Worm (Caenorhabditis elegans) whole organism, L2 larva: Measurements from ENCODE around the gene klc-2.

Experiments used
- C34F6.9 ChIP-seq: fragments of 150-350 bp; optimal IDR thresholded peaks from 2 replicates; lab custom pipeline; 2014; ENCODE audit warnings: missing biosample characterization, missing genetic modification characterization
- F13H6.1 ChIP-seq: sonication (generic microtip); optimal IDR thresholded peaks from 2 replicates; lab custom pipeline; 2016; ENCODE audit warnings: missing genetic modification characterization, missing compliant biosample characterization
- R02D3.7 ChIP-seq: fragments of 150-350 bp; optimal IDR thresholded peaks from 2 replicates; lab custom pipeline; 2014; ENCODE audit warnings: missing biosample characterization, missing genetic modification characterization
- ZK546.5 ChIP-seq: sonication (generic microtip); optimal IDR thresholded peaks from 2 replicates; lab custom pipeline; 2017; ENCODE audit warnings: missing biosample characterization, missing genetic modification characterization
- aly-2 ChIP-seq: fragments of 150-350 bp; optimal IDR thresholded peaks from 2 replicates; lab custom pipeline; 2014; ENCODE audit warnings: missing biosample characterization, missing genetic modification characterization
- ama-1 ChIP-seq: fragments of 150-350 bp; optimal IDR thresholded peaks from 2 replicates; lab custom pipeline; 2018; ENCODE audit warnings: inconsistent platforms
- blmp-1 ChIP-seq: sonication (generic microtip); optimal IDR thresholded peaks from 2 replicates; lab custom pipeline; 2017; ENCODE audit warnings: missing genetic modification characterization, mild to moderate bottlenecking, missing compliant biosample characterization, antibody characterized with exemption, moderate library complexity; ENCODE audit not compliant: insufficient read depth
- ceh-16 ChIP-seq: fragments of 150-350 bp; optimal IDR thresholded peaks from 2 replicates; lab custom pipeline; 2014; ENCODE audit warnings: missing biosample characterization, missing genetic modification characterization
- ceh-82 ChIP-seq: fragments of 150-350 bp; optimal IDR thresholded peaks from 2 replicates; lab custom pipeline; 2014; ENCODE audit warnings: missing biosample characterization, missing genetic modification characterization
- crh-2 ChIP-seq: sonication (generic microtip); optimal IDR thresholded peaks from 2 replicates; lab custom pipeline; 2017; ENCODE audit warnings: missing biosample characterization, missing genetic modification characterization
- dmd-4 ChIP-seq: sonication (generic microtip); optimal IDR thresholded peaks from 2 replicates; lab custom pipeline; 2017; ENCODE audit warnings: missing biosample characterization, missing genetic modification characterization
- elt-3 ChIP-seq: sonication (generic microtip); optimal IDR thresholded peaks from 2 replicates; lab custom pipeline; 2017; ENCODE audit warnings: missing biosample characterization, missing genetic modification characterization
- fos-1 ChIP-seq: fragments of 150-350 bp; optimal IDR thresholded peaks from 2 replicates; lab custom pipeline; 2014; ENCODE audit warnings: missing biosample characterization, missing genetic modification characterization
- gmeb-1 ChIP-seq: fragments of 150-350 bp; optimal IDR thresholded peaks from 2 replicates; lab custom pipeline; 2014; ENCODE audit warnings: missing biosample characterization, missing genetic modification characterization
- lin-13 ChIP-seq: fragments of 150-350 bp; optimal IDR thresholded peaks from 2 replicates; lab custom pipeline; 2014; ENCODE audit warnings: missing biosample characterization, missing genetic modification reagents, missing genetic modification characterization
- lin-39 ChIP-seq: fragments of 150-350 bp; optimal IDR thresholded peaks from 2 replicates; lab custom pipeline; 2014; ENCODE audit warnings: missing biosample characterization, missing genetic modification reagents, missing genetic modification characterization
- lsy-2 ChIP-seq, 2 experiments: fragments of 150-350 bp in 1 of 2; sonication (generic microtip) in 1 of 2; optimal IDR thresholded peaks; 2 replicates each; lab custom pipeline; 2014 to 2017; ENCODE audit warnings: missing biosample characterization in 2 of 2, missing genetic modification characterization in 2 of 2
- mab-5 ChIP-seq: fragments of 150-350 bp; optimal IDR thresholded peaks from 2 replicates; lab custom pipeline; 2014; ENCODE audit warnings: missing biosample characterization, missing genetic modification characterization
- mbf-1 ChIP-seq: sonication (generic microtip); optimal IDR thresholded peaks from 2 replicates; lab custom pipeline; 2017; ENCODE audit warnings: missing biosample characterization, missing genetic modification characterization
- mdl-1 ChIP-seq, 2 experiments: fragments of 150-350 bp in 1 of 2; sonication (generic microtip) in 1 of 2; optimal IDR thresholded peaks; 2 replicates each; lab custom pipeline; 2017; ENCODE audit warnings: missing biosample characterization in 2 of 2, missing genetic modification characterization in 2 of 2
- nhr-10 ChIP-seq: sonication (generic microtip); optimal IDR thresholded peaks from 2 replicates; lab custom pipeline; 2017; ENCODE audit warnings: missing biosample characterization, missing genetic modification characterization
- nhr-11 ChIP-seq: fragments of 150-350 bp; optimal IDR thresholded peaks from 2 replicates; lab custom pipeline; 2014; ENCODE audit warnings: missing biosample characterization, missing genetic modification characterization
- nhr-12 ChIP-seq: fragments of 150-350 bp; optimal IDR thresholded peaks from 2 replicates; lab custom pipeline; 2014; ENCODE audit warnings: missing biosample characterization, missing genetic modification characterization
- nhr-129 ChIP-seq: fragments of 150-350 bp; optimal IDR thresholded peaks from 2 replicates; lab custom pipeline; 2014; ENCODE audit warnings: missing biosample characterization, missing genetic modification characterization
- nhr-21 ChIP-seq: fragments of 150-350 bp; optimal IDR thresholded peaks from 2 replicates; lab custom pipeline; 2014; ENCODE audit warnings: missing biosample characterization, missing genetic modification characterization
- nhr-23 ChIP-seq: fragments of 150-350 bp; optimal IDR thresholded peaks from 2 replicates; lab custom pipeline; 2014; ENCODE audit warnings: missing biosample characterization, missing genetic modification reagents, missing genetic modification characterization
- nhr-237 ChIP-seq: fragments of 150-350 bp; optimal IDR thresholded peaks from 2 replicates; lab custom pipeline; 2014; ENCODE audit warnings: missing biosample characterization, missing genetic modification characterization
- nhr-25 ChIP-seq: fragments of 150-350 bp; sonication (generic microtip); optimal IDR thresholded peaks from 3 replicates; lab custom pipeline; 2014; ENCODE audit warnings: missing biosample characterization, missing genetic modification characterization
- nhr-6 ChIP-seq: fragments of 150-350 bp; optimal IDR thresholded peaks from 2 replicates; lab custom pipeline; 2014; ENCODE audit warnings: missing biosample characterization, missing genetic modification characterization
- nhr-77 ChIP-seq: fragments of 150-350 bp; optimal IDR thresholded peaks from 2 replicates; lab custom pipeline; 2014; ENCODE audit warnings: missing biosample characterization, missing genetic modification characterization
- peb-1 ChIP-seq: fragments of 150-350 bp; optimal IDR thresholded peaks from 2 replicates; lab custom pipeline; 2014; ENCODE audit warnings: missing biosample characterization, missing genetic modification characterization
- sem-4 ChIP-seq: fragments of 150-350 bp; optimal IDR thresholded peaks from 2 replicates; lab custom pipeline; 2014; ENCODE audit warnings: missing biosample characterization, missing genetic modification reagents, missing genetic modification characterization
- skn-1 ChIP-seq: sonication (generic microtip); optimal IDR thresholded peaks from 2 replicates; lab custom pipeline; 2017; ENCODE audit warnings: missing biosample characterization, missing genetic modification characterization
- sma-3 ChIP-seq: sonication (generic microtip); optimal IDR thresholded peaks from 2 replicates; lab custom pipeline; 2016; ENCODE audit warnings: missing genetic modification reagents, missing genetic modification characterization, missing compliant biosample characterization
- sma-9 ChIP-seq, 2 experiments: fragments of 150-350 bp in 1 of 2; sonication (generic microtip) in 1 of 2; optimal IDR thresholded peaks; 2 replicates each; lab custom pipeline; 2014 to 2016; ENCODE audit warnings: missing genetic modification characterization in 2 of 2, mild to moderate bottlenecking in 1 of 2, missing biosample characterization in 1 of 2, missing compliant biosample characterization in 1 of 2, missing genetic modification reagents in 1 of 2, moderate library complexity in 1 of 2
- snpc-4 ChIP-seq: fragments of 150-350 bp; optimal IDR thresholded peaks from 2 replicates; lab custom pipeline; 2014; ENCODE audit warnings: missing biosample characterization, missing genetic modification characterization
- unc-39 ChIP-seq: fragments of 150-350 bp; optimal IDR thresholded peaks from 2 replicates; lab custom pipeline; 2014; ENCODE audit warnings: missing biosample characterization, missing genetic modification characterization
- unc-55 ChIP-seq: fragments of 150-350 bp; sonication (generic microtip); optimal IDR thresholded peaks from 3 replicates; lab custom pipeline; 2014; ENCODE audit warnings: missing biosample characterization, missing genetic modification reagents, missing genetic modification characterization
- unc-62 ChIP-seq: fragments of 150-350 bp; optimal IDR thresholded peaks from 2 replicates; lab custom pipeline; 2014; ENCODE audit warnings: missing biosample characterization, missing genetic modification reagents, missing genetic modification characterization
- zag-1 ChIP-seq: fragments of 150-350 bp; optimal IDR thresholded peaks from 2 replicates; lab custom pipeline; 2014; ENCODE audit warnings: missing biosample characterization, missing genetic modification characterization
- ztf-1 ChIP-seq: fragments of 200-800 bp; sonication (Bioruptor generic); conservative IDR thresholded peaks from 2 replicates; pipeline ENCODE4 v1.3.6; 2022; ENCODE audit warnings: missing genetic modification characterization, missing compliant biosample characterization
- ztf-11 ChIP-seq: sonication (generic microtip); optimal IDR thresholded peaks from 2 replicates; lab custom pipeline; 2017; ENCODE audit warnings: missing biosample characterization, missing genetic modification characterization
- ztf-4 ChIP-seq: fragments of 150-350 bp; optimal IDR thresholded peaks from 2 replicates; lab custom pipeline; 2014; ENCODE audit warnings: missing biosample characterization, missing genetic modification characterization

Gene klc-2

DNA sequence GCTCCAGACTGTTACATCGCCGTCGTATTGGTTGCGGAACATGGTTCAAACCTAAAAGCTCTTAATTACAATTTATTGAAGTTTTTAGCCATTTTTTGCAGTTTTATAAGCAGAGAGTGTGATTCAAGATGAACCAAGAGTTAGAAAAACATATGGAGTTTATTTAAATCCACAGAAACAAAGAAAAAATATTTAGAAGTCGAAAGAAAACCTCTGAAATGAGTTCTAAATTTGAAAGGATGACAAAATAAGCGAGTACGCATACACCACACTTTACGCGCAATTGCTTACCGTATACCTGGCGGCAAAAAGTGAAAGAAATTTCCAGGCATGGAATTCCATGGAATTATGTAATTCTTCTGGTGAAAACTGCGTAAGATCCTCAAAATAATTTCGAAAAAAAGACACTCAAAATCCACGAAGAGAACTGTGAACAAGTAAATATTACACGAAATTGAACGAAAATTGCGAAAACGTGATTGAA lies 3.1 kb upstream of the klc-2 start, which contains the start of gene pas-6:
pas-6 (minus strand) TSS at position 51 of the 484 bp plus-strand sequence.
- TF ChIP-seq skn-1 (peak; percentile 64), nhr-12 (tag; lab: Kevin White, UChicago) (no peak), unc-55 (peak; percentile 62), crh-2 (peak; percentile 1), gmeb-1 (tag; lab: Kevin White, UChicago) (peak; percentile 2), lsy-2 (tag; optimal IDR thresholded peaks at IDR 0.05; lab: Kevin White, UChicago) (peak; percentile 88 to 98), ama-1 (lab: Kevin White, UChicago) (no peak), nhr-129 (peak; percentile 62), C34F6.9 (tag; lab: Kevin White, UChicago) (peak; percentile 49)
- TF ChIP-seq, all 48 proteins: peak for 7

DNA sequence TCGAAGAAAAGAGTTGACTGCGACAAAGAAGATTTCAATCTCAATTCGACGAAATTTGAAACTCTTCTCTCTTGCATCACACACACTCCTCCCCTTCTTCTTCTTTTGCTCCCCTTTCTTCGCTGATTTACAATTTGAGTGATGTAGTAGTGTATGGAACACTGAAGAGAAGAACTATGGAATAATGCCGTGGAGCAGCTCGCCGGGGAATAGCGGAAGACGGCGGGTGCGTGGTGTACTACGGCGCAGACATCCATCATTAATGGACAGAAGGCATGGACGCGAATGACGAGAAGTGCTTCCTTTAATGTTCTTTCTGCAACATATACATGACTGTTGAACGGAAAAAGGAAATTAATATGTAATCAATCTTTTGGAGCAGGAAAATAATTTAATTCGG lies 1.6 kb upstream of the klc-2 start:
- TF ChIP-seq dmd-4 (tag; lab: Kevin White, UChicago): no peak
- no peak for TF ChIP-seq nhr-11 (tag; lab: Kevin White, UChicago)
- TF ChIP-seq mab-5 (tag; lab: Kevin White, UChicago): peak; percentile 55
- no peak for TF ChIP-seq skn-1
- TF ChIP-seq sma-9 (GFP tag; optimal IDR thresholded peaks at IDR 0.05; lab: Kevin White, UChicago): no peak
- TF ChIP-seq sma-9 (tag; optimal IDR thresholded peaks at IDR 0.05; lab: Kevin White, UChicago): no peak
- TF ChIP-seq sem-4 (tag; lab: Kevin White, UChicago): no peak
- TF ChIP-seq unc-55: peak; percentile 16
- TF ChIP-seq lsy-2 (tag; optimal IDR thresholded peaks at IDR 0.05; lab: Kevin White, UChicago): peak in 1 of 2 experiments; percentile 9
- no peak for TF ChIP-seq peb-1 (tag; lab: Kevin White, UChicago)
- TF ChIP-seq ztf-1: no peak
- TF ChIP-seq lin-13 (GFP tag; lab: Kevin White, UChicago): peak; percentile 24
- TF ChIP-seq crh-2: no peak
- no peak for TF ChIP-seq ceh-16 (tag; lab: Kevin White, UChicago)
- TF ChIP-seq lin-39 (tag; lab: Kevin White, UChicago): no peak
- peak; percentile 5 for TF ChIP-seq ztf-4 (tag; lab: Kevin White, UChicago)
- TF ChIP-seq ama-1 (lab: Kevin White, UChicago): peak; percentile 66
- TF ChIP-seq nhr-23 (tag; lab: Kevin White, UChicago): no peak
- TF ChIP-seq aly-2 (tag; lab: Kevin White, UChicago): no peak
- no peak for TF ChIP-seq gmeb-1 (tag; lab: Kevin White, UChicago)
- no peak for TF ChIP-seq nhr-10 (tag; lab: Kevin White, UChicago)
- TF ChIP-seq unc-39 (tag; lab: Kevin White, UChicago): no peak
- no peak for TF ChIP-seq ZK546.5 (tag; lab: Kevin White, UChicago)
- TF ChIP-seq F13H6.1: no peak
- TF ChIP-seq C34F6.9 (tag; lab: Kevin White, UChicago): no peak
- TF ChIP-seq zag-1 (tag; lab: Kevin White, UChicago): peak; percentile 57
- TF ChIP-seq nhr-6 (tag; lab: Kevin White, UChicago): no peak
- TF ChIP-seq nhr-77 (tag; lab: Kevin White, UChicago): no peak
- no peak for TF ChIP-seq snpc-4 (tag; lab: Kevin White, UChicago)
- no peak for TF ChIP-seq sma-3 (GFP tag; lab: Kevin White, UChicago)
- no peak for TF ChIP-seq nhr-237 (tag; lab: Kevin White, UChicago)
- no peak for TF ChIP-seq ztf-11 (tag; lab: Kevin White, UChicago)
- TF ChIP-seq blmp-1 (tag; lab: Kevin White, UChicago): no peak

DNA sequence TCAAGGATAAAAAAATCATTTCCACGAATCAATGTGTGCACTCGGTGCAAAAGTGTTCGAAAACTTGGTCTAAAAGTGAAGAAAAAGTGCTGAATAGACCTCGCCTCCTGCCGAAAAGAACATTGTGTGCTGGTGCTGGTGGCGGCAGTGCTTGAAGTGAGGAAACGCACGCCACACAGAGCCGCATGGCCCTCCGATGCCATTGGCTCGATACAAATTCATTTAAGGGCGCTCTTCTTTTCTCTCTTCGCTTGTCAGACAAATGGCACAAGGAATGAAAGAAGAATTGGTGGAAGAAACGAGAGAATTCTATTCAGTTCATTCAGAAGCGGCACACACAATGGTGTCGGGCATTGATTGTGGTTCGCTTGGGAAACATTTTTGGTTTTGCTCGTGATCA lies 1.1 kb upstream of the klc-2 start:
- TF ChIP-seq unc-55 (no peak), skn-1 (no peak), aly-2 (tag; lab: Kevin White, UChicago) (no peak), ztf-4 (tag; lab: Kevin White, UChicago) (no peak), crh-2 (no peak), fos-1 (tag; lab: Kevin White, UChicago) (no peak)

DNA sequence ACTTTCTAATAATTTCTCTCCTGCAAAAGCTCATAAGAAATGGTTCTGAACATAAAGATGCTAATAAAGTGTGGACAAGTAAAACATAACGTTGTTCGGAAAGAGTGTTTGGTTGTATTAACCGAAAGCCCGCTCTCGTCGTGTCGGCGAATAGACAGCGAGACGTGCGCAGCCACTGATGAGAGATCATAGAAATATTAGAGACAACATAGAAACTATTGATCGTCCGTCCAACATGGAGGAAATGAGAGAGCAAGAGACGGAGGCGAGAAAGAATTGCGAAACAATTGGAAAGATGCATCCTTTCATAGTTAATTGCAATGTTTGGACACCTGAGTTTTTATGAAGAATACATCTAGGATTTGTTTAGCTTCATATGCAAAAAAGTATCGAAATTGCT lies 695 bp downstream of the klc-2 start:
- no peak for TF ChIP-seq nhr-237 (tag; lab: Kevin White, UChicago)
- no peak for TF ChIP-seq blmp-1 (tag; lab: Kevin White, UChicago)
- no peak for TF ChIP-seq nhr-11 (tag; lab: Kevin White, UChicago)
- TF ChIP-seq snpc-4 (tag; lab: Kevin White, UChicago): peak; percentile 44
- no peak for TF ChIP-seq mbf-1
- TF ChIP-seq nhr-10 (tag; lab: Kevin White, UChicago): no peak
- no peak for TF ChIP-seq gmeb-1 (tag; lab: Kevin White, UChicago)
- TF ChIP-seq nhr-129: peak; percentile 86
- TF ChIP-seq ztf-4 (tag; lab: Kevin White, UChicago): no peak
- no peak for TF ChIP-seq R02D3.7 (tag; lab: Kevin White, UChicago)
- TF ChIP-seq lsy-2 (tag; optimal IDR thresholded peaks at IDR 0.05; lab: Kevin White, UChicago): peak; percentile 61 to 84
- no peak for TF ChIP-seq lin-39 (tag; lab: Kevin White, UChicago)
- no peak for TF ChIP-seq nhr-21 (tag; lab: Kevin White, UChicago)
- no peak for TF ChIP-seq nhr-6 (tag; lab: Kevin White, UChicago)
- peak; percentile 26 for TF ChIP-seq sem-4 (tag; lab: Kevin White, UChicago)
- no peak for TF ChIP-seq ztf-1
- no peak for TF ChIP-seq ztf-11 (tag; lab: Kevin White, UChicago)
- peak; percentile 87 for TF ChIP-seq C34F6.9 (tag; lab: Kevin White, UChicago)
- TF ChIP-seq ama-1 (lab: Kevin White, UChicago): peak; percentile 34
- TF ChIP-seq mdl-1 (tag; optimal IDR thresholded peaks at IDR 0.05; lab: Kevin White, UChicago): no peak
- no peak for TF ChIP-seq sma-3 (GFP tag; lab: Kevin White, UChicago)
- TF ChIP-seq elt-3: no peak
- no peak for TF ChIP-seq unc-62
- TF ChIP-seq aly-2 (tag; lab: Kevin White, UChicago): no peak
- TF ChIP-seq peb-1 (tag; lab: Kevin White, UChicago): no peak
- TF ChIP-seq nhr-77 (tag; lab: Kevin White, UChicago): no peak
- peak; percentile 10 for TF ChIP-seq nhr-25
- TF ChIP-seq sma-9 (GFP tag; optimal IDR thresholded peaks at IDR 0.05; lab: Kevin White, UChicago): peak; percentile 65
- no peak for TF ChIP-seq sma-9 (tag; optimal IDR thresholded peaks at IDR 0.05; lab: Kevin White, UChicago)
- no peak for TF ChIP-seq nhr-23 (tag; lab: Kevin White, UChicago)
- no peak for TF ChIP-seq ceh-82
